Fruit fly (Drosophila melanogaster): ENCODE data around the gene ball.
A peak's percentile ranks its signal among the peaks of the same experiment; 100 is the strongest.

ball gene

dm6 chr3R:26866577-26867456, at the start of gene ball, which contains the start of gene His2Av:
ball (minus strand) TSS chr3R:26866807.
His2Av (plus strand) TSS chr3R:26866929.
- TF ChIP-seq Mnt (GFP tag; optimal IDR thresholded peaks at IDR 0.05) (peak; percentile 72), CG33017 (tag; optimal IDR thresholded peaks at IDR 0.05) (peak; percentile 27), toe (GFP tag; optimal IDR thresholded peaks at IDR 0.05) (peak; percentile 91), Hr96 (GFP tag; optimal IDR thresholded peaks at IDR 0.05) (peak; percentile 89), CG1620 (GFP tag; optimal IDR thresholded peaks at IDR 0.05) (peak; percentile 82), Clk (GFP tag; optimal IDR thresholded peaks at IDR 0.05) (peak; percentile 81), Crg-1 (GFP tag; optimal IDR thresholded peaks at IDR 0.05) (peak; percentile 81), ovo (GFP tag; optimal IDR thresholded peaks at IDR 0.05) (peak; percentile 58), CG14711 (tag; optimal IDR thresholded peaks at IDR 0.05) (peak; percentile 99), CG12768 (GFP tag; optimal IDR thresholded peaks at IDR 0.05) (peak; percentile 73), CG5204 (GFP tag; optimal IDR thresholded peaks at IDR 0.05) (no peak), bab1 (GFP tag; optimal IDR thresholded peaks at IDR 0.05) (peak; percentile 80), pad (GFP tag; optimal IDR thresholded peaks at IDR 0.05) (peak; percentile 66), CG11617 (GFP tag; optimal IDR thresholded peaks at IDR 0.05) (peak; percentile 77), CG7101 (tag; optimal IDR thresholded peaks at IDR 0.05) (peak; percentile 77), kay (GFP tag; ENCODE audit: borderline replicate concordance) (no peak), CG7045 (GFP tag; optimal IDR thresholded peaks at IDR 0.05) (peak; percentile 60), tj (GFP tag; optimal IDR thresholded peaks at IDR 0.05) (peak; percentile 78), cic (GFP tag; optimal IDR thresholded peaks at IDR 0.05) (peak; percentile 36), cnc (optimal IDR thresholded peaks at IDR 0.05) (no peak)

DNA sequence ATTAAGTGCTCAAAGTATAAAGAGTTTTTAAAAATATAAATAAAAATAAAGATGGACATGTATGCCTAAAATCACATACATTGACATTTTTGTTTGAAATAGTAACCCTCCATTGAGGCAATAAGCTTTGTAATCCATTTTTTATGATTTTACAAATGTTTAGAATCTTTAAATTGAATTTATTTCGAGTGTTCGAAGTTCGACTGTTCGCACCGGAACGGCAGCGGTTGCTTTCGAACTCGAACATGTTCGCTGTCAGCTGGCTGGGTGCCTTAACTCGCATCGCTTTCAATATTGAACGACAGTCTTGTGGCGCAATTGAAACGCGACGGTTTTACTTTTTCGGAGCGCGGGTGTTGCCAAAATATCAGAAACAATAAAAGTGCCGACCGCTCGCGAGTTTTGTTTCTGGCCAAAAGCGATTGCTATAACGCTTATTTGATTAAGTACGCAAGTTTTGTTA, 48.9 kb upstream of the ball start, which contains the start of gene CG46339:
TSS of gene CG46339 (plus strand) at position 299 of the 463 bp plus-strand sequence.
- TF ChIP-seq tj (GFP tag; optimal IDR thresholded peaks at IDR 0.05) (peak; percentile 75), cnc (optimal IDR thresholded peaks at IDR 0.05) (peak in 1 of 2 experiments; percentile 69), Crg-1 (GFP tag; optimal IDR thresholded peaks at IDR 0.05) (peak; percentile 75), CG7045 (GFP tag; optimal IDR thresholded peaks at IDR 0.05) (peak; percentile 52), CG14711 (tag; optimal IDR thresholded peaks at IDR 0.05) (no peak), toe (GFP tag; optimal IDR thresholded peaks at IDR 0.05) (no peak), ovo (GFP tag; optimal IDR thresholded peaks at IDR 0.05) (peak; percentile 50), Hr96 (GFP tag; optimal IDR thresholded peaks at IDR 0.05) (peak; percentile 6), CG1620 (GFP tag; optimal IDR thresholded peaks at IDR 0.05) (peak; percentile 18), pad (GFP tag; optimal IDR thresholded peaks at IDR 0.05) (peak; percentile 40), CG12768 (GFP tag; optimal IDR thresholded peaks at IDR 0.05) (peak; percentile 49), CG7101 (tag; optimal IDR thresholded peaks at IDR 0.05) (peak; percentile 54), cic (GFP tag; optimal IDR thresholded peaks at IDR 0.05) (peak; percentile 57), CG11617 (GFP tag; optimal IDR thresholded peaks at IDR 0.05) (peak; percentile 78), bab1 (GFP tag; optimal IDR thresholded peaks at IDR 0.05) (peak; percentile 38), kay (GFP tag; ENCODE audit: borderline replicate concordance) (peak; percentile 38), Mnt (GFP tag; optimal IDR thresholded peaks at IDR 0.05) (peak; percentile 59), CG5204 (GFP tag; optimal IDR thresholded peaks at IDR 0.05) (peak; percentile 37), Clk (GFP tag; optimal IDR thresholded peaks at IDR 0.05) (peak; percentile 11), CG33017 (tag; optimal IDR thresholded peaks at IDR 0.05) (peak; percentile 50)

DNA sequence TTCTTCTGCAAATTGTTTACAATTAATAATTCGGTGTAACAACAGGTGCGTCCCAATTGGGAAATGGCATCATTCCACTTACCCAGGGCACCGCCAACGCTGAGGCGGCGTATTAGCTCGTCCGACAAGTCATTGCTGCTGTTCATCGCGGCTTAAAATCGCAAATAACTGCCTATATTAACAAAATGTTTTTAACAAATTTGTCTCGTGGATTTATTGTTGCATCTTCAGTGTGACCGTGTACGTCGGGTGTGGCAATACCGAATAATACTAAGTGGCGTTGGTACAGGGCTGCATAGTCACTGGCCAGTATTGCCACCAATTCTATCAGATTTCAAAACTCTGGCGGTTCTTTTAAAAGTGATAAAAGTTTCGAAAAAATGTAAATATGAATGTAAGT, 46.0 kb upstream of the ball start, which contains the start of gene Ets97D:
TSS of gene Ets97D (minus strand) at position 272 of the 400 bp plus-strand sequence.
- TF ChIP-seq bab1 (GFP tag; optimal IDR thresholded peaks at IDR 0.05) (peak; percentile 60), CG14711 (tag; optimal IDR thresholded peaks at IDR 0.05) (peak; percentile 93), cnc (optimal IDR thresholded peaks at IDR 0.05) (no peak), Mnt (GFP tag; optimal IDR thresholded peaks at IDR 0.05) (peak; percentile 83)

dm6 chr3R:26908750-26909149, 42.1 kb upstream of the ball start:
- no peak for TF ChIP-seq toe (GFP tag; optimal IDR thresholded peaks at IDR 0.05)
- TF ChIP-seq tj (GFP tag; optimal IDR thresholded peaks at IDR 0.05): no peak
- TF ChIP-seq CG7101 (tag; optimal IDR thresholded peaks at IDR 0.05): no peak
- TF ChIP-seq Crg-1 (GFP tag; optimal IDR thresholded peaks at IDR 0.05): no peak
- no peak for TF ChIP-seq bab1 (GFP tag; optimal IDR thresholded peaks at IDR 0.05)
- TF ChIP-seq cnc (optimal IDR thresholded peaks at IDR 0.05): no peak
- no peak for TF ChIP-seq CG11617 (GFP tag; optimal IDR thresholded peaks at IDR 0.05)
- no peak for TF ChIP-seq CG5204 (GFP tag; optimal IDR thresholded peaks at IDR 0.05)
- TF ChIP-seq cic (GFP tag; optimal IDR thresholded peaks at IDR 0.05): no peak
- TF ChIP-seq kay (GFP tag; ENCODE audit: borderline replicate concordance): no peak

DNA sequence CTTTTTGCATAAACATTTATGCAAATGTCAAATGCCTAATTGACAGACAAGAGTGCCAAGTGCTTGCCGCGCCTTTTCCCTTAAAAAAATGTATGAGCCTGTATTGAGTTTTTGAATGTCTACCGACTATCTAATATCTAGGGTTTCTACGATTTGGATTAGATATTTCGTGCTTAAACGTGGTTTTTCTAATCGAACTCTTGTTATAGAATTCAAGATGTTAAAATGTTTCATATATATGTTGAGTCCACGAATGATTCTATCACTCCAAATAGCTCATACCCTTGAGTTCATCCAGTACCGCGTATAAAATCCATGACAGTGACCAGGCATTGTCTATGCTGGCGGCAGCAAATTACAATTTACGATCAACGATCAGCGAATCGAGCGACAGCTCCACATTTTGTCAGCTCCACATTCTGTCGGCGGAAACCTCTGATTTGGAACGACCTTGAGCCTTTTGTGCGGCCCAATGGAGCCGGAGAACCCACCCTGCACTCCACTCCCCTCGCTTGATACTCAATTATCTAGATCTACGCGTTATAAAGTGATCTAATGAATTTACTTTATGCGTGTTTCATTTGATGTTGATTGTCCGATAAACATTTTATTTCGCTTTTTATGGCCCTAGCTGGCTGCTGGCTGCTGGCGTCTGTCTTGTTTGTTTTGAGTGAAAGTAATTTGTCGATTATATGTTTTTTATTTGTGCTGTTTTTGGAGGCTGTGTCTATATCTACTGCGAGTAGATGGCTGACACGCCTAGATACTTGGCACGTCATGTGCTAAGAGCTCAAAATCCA, 40.3 kb upstream of the ball start:
- TF ChIP-seq CG33017 (tag; optimal IDR thresholded peaks at IDR 0.05) (no peak), toe (GFP tag; optimal IDR thresholded peaks at IDR 0.05) (no peak), cic (GFP tag; optimal IDR thresholded peaks at IDR 0.05) (no peak), bab1 (GFP tag; optimal IDR thresholded peaks at IDR 0.05) (no peak), cnc (optimal IDR thresholded peaks at IDR 0.05) (no peak), ovo (GFP tag; optimal IDR thresholded peaks at IDR 0.05) (no peak), CG1620 (GFP tag; optimal IDR thresholded peaks at IDR 0.05) (no peak), kay (GFP tag; ENCODE audit: borderline replicate concordance) (no peak), CG11617 (GFP tag; optimal IDR thresholded peaks at IDR 0.05) (no peak), pad (GFP tag; optimal IDR thresholded peaks at IDR 0.05) (no peak), CG14711 (tag; optimal IDR thresholded peaks at IDR 0.05) (no peak), CG12768 (GFP tag; optimal IDR thresholded peaks at IDR 0.05) (no peak), Clk (GFP tag; optimal IDR thresholded peaks at IDR 0.05) (no peak), tj (GFP tag; optimal IDR thresholded peaks at IDR 0.05) (no peak), CG5204 (GFP tag; optimal IDR thresholded peaks at IDR 0.05) (no peak), CG7101 (tag; optimal IDR thresholded peaks at IDR 0.05) (no peak), Hr96 (GFP tag; optimal IDR thresholded peaks at IDR 0.05) (no peak), CG7045 (GFP tag; optimal IDR thresholded peaks at IDR 0.05) (no peak)

Measured in whole organism, adult.